Worm (Caenorhabditis elegans): ENCODE measurements around the gene T06D8.9.

DNA sequence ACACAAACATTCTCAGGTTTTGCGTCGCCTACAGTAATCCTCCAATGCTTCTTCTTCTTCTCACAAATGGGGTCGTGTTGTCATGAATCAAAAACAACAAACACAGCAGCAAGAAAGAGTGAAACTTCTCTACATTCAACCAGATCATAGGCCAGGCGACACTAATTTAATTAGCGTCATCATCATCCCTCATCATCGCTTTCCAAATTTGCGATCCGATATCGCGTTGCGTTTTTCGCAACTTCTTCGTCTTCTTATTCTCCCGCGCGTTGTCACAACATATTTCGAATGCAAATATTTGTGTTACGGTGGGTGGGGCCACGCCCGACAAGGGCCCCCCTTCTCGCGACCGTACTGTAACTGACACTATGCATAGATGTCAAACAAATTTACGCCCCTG lies 47.0 kb downstream of the T06D8.9 start:
- TF ChIP-seq flt-1 (GFP tag; IDR thresholded peaks at IDR 0.05) (no peak), ref-1 (GFP tag; conservative IDR thresholded peaks at IDR 0.05) (no peak), ztf-29 (GFP tag; IDR thresholded peaks at IDR 0.05) (no peak)

Measured in whole organism, midembryonic.